Worm (Caenorhabditis elegans) whole organism, L1 larva: ENCODE results near the gene clec-61.
A peak's percentile ranks its signal among the peaks of the same experiment; 100 is the strongest.

Experiments
- C16A3.4 ChIP-seq: fragments of 150-350 bp; optimal IDR thresholded peaks from 2 replicates; lab custom pipeline; 2014; ENCODE audit warnings: missing biosample characterization, missing genetic modification characterization
- F16B12.6 ChIP-seq: fragments of 150-350 bp; optimal IDR thresholded peaks from 2 replicates; lab custom pipeline; 2014; ENCODE audit warnings: missing biosample characterization, missing genetic modification characterization
- aly-2 ChIP-seq: fragments of 150-350 bp; optimal IDR thresholded peaks from 2 replicates; lab custom pipeline; 2014; ENCODE audit warnings: missing biosample characterization, missing genetic modification characterization
- ama-1 ChIP-seq: fragments of 150-350 bp; optimal IDR thresholded peaks from 2 replicates; lab custom pipeline; 2014
- blmp-1 ChIP-seq: fragments of 150-350 bp; optimal IDR thresholded peaks from 2 replicates; lab custom pipeline; 2014; ENCODE audit warnings: missing biosample characterization, missing genetic modification characterization
- ceh-63 ChIP-seq: fragments of 200-800 bp; sonication (Bioruptor generic); optimal IDR thresholded peaks from 2 replicates; lab custom pipeline; 2018; ENCODE audit warnings: mild to moderate bottlenecking, missing genetic modification characterization, missing compliant biosample characterization
- ceh-82 ChIP-seq, 3 experiments: fragments of 150-350 bp in 1 of 3; sonication (generic microtip) in 2 of 3; optimal IDR thresholded peaks; 2 replicates each; lab custom pipeline; 2014 to 2017; ENCODE audit warnings: missing biosample characterization in 3 of 3, missing genetic modification characterization in 3 of 3
- ceh-90 ChIP-seq: sonication (generic microtip); optimal IDR thresholded peaks from 2 replicates; lab custom pipeline; 2016; ENCODE audit warnings: missing genetic modification characterization, missing compliant biosample characterization
- dpl-1 ChIP-seq, 3 experiments: fragments of 150-350 bp in 2 of 3; sonication (generic microtip) in 1 of 3; optimal IDR thresholded peaks; 2 replicates each; lab custom pipeline; 2014 to 2017; ENCODE audit warnings: missing biosample characterization in 3 of 3, missing genetic modification characterization in 3 of 3, missing genetic modification reagents in 3 of 3
- elt-3 ChIP-seq, 6 experiments: fragments of 150-350 bp in 1 of 6; sonication (generic microtip); optimal IDR thresholded peaks; 2 replicates each; lab custom pipeline; 2017 to 2018; ENCODE audit warnings: missing biosample characterization in 6 of 6, missing genetic modification characterization in 6 of 6, inconsistent platforms in 1 of 6
- ets-5 ChIP-seq: fragments of 200-800 bp; sonication (Bioruptor generic); IDR thresholded peaks from 2 replicates; pipeline ENCODE4 v1.3.6; 2022; ENCODE audit warnings: missing genetic modification characterization, missing compliant biosample characterization
- grh-1 ChIP-seq: fragments of 200-800 bp; sonication (Bioruptor generic); IDR thresholded peaks from 2 replicates; pipeline ENCODE4 v1.3.6; 2022; ENCODE audit warnings: missing genetic modification reagents, missing genetic modification characterization, missing compliant biosample characterization
- hlh-17 ChIP-seq: fragments of 200-800 bp; sonication (Bioruptor generic); optimal IDR thresholded peaks from 2 replicates; lab custom pipeline; 2018; ENCODE audit warnings: missing genetic modification characterization, mild to moderate bottlenecking, missing compliant biosample characterization, moderate library complexity, borderline replicate concordance
- hlh-4 ChIP-seq: sonication (generic microtip); optimal IDR thresholded peaks from 2 replicates; lab custom pipeline; 2016; ENCODE audit warnings: mild to moderate bottlenecking, missing genetic modification characterization, missing compliant biosample characterization
- irx-1 ChIP-seq: sonication (generic microtip); optimal IDR thresholded peaks from 2 replicates; lab custom pipeline; 2016; ENCODE audit warnings: missing genetic modification characterization, missing compliant biosample characterization
- isw-1 ChIP-seq: fragments of 200-800 bp; sonication (Bioruptor generic); IDR thresholded peaks from 2 replicates; pipeline ENCODE4 v1.3.6; 2022; ENCODE audit warnings: missing genetic modification characterization, missing compliant biosample characterization
- lin-13 ChIP-seq: fragments of 150-350 bp; optimal IDR thresholded peaks from 2 replicates; lab custom pipeline; 2014; ENCODE audit warnings: missing biosample characterization, missing genetic modification reagents, missing genetic modification characterization
- lin-14 ChIP-seq: fragments of 200-800 bp; sonication (Bioruptor generic); optimal IDR thresholded peaks from 2 replicates; lab custom pipeline; 2018; ENCODE audit warnings: mild to moderate bottlenecking, missing genetic modification characterization, moderate library complexity, missing compliant biosample characterization
- lin-15B ChIP-seq: fragments of 150-350 bp; sonication (generic microtip); optimal IDR thresholded peaks from 3 replicates; lab custom pipeline; 2014; ENCODE audit warnings: missing biosample characterization, missing genetic modification characterization
- lin-35 ChIP-seq, 2 experiments: fragments of 150-350 bp; optimal IDR thresholded peaks; 2 replicates each; lab custom pipeline; 2014; ENCODE audit warnings: missing biosample characterization in 2 of 2, missing genetic modification characterization in 2 of 2, missing genetic modification reagents in 2 of 2
- lir-3 ChIP-seq: sonication (generic microtip); optimal IDR thresholded peaks from 2 replicates; lab custom pipeline; 2016; ENCODE audit warnings: mild to moderate bottlenecking, missing genetic modification characterization, moderate library complexity, missing compliant biosample characterization; ENCODE audit not compliant: poor library complexity
- lsy-2 ChIP-seq, 2 experiments: fragments of 150-350 bp; optimal IDR thresholded peaks; 2 replicates each; lab custom pipeline; 2014; ENCODE audit warnings: missing biosample characterization in 2 of 2, missing genetic modification characterization in 2 of 2
- mab-9 ChIP-seq: fragments of 200-800 bp; sonication (Bioruptor generic); IDR thresholded peaks from 2 replicates; pipeline ENCODE4 v1.3.6; 2022; ENCODE audit warnings: missing genetic modification reagents, missing genetic modification characterization, missing compliant biosample characterization
- mdl-1 ChIP-seq, 2 experiments: fragments of 150-350 bp; optimal IDR thresholded peaks; 2 replicates each; lab custom pipeline; 2014 to 2017; ENCODE audit warnings: missing biosample characterization in 2 of 2, missing genetic modification characterization in 2 of 2, inconsistent platforms in 1 of 2
- mef-2 ChIP-seq: fragments of 150-350 bp; optimal IDR thresholded peaks from 2 replicates; lab custom pipeline; 2014; ENCODE audit warnings: missing biosample characterization, missing genetic modification characterization
- nhr-11 ChIP-seq: fragments of 150-350 bp; optimal IDR thresholded peaks from 2 replicates; lab custom pipeline; 2014; ENCODE audit warnings: missing biosample characterization, missing genetic modification characterization
- nhr-19 ChIP-seq: fragments of 200-800 bp; sonication (Bioruptor generic); conservative IDR thresholded peaks from 2 replicates; pipeline ENCODE4 v1.3.6; 2022; ENCODE audit warnings: missing genetic modification characterization, missing compliant biosample characterization
- nhr-237 ChIP-seq: fragments of 150-350 bp; optimal IDR thresholded peaks from 2 replicates; lab custom pipeline; 2014; ENCODE audit warnings: missing biosample characterization, missing genetic modification characterization
- nhr-28 ChIP-seq: fragments of 150-350 bp; optimal IDR thresholded peaks from 2 replicates; lab custom pipeline; 2014; ENCODE audit warnings: missing biosample characterization, missing genetic modification characterization
- nhr-47 ChIP-seq: sonication (generic microtip); optimal IDR thresholded peaks from 2 replicates; lab custom pipeline; 2016; ENCODE audit warnings: mild to moderate bottlenecking, missing genetic modification characterization, moderate library complexity, missing compliant biosample characterization
- nhr-76 ChIP-seq: sonication (generic microtip); optimal IDR thresholded peaks from 2 replicates; lab custom pipeline; 2017; ENCODE audit warnings: missing biosample characterization, missing genetic modification characterization
- pag-3 ChIP-seq: sonication (generic microtip); optimal IDR thresholded peaks from 2 replicates; lab custom pipeline; 2017; ENCODE audit warnings: missing genetic modification characterization, mild to moderate bottlenecking, missing compliant biosample characterization, antibody characterized with exemption, borderline replicate concordance; ENCODE audit not compliant: insufficient read depth
- pqm-1 ChIP-seq: sonication (generic microtip); optimal IDR thresholded peaks from 3 replicates; lab custom pipeline; 2017; ENCODE audit warnings: missing biosample characterization, missing genetic modification characterization
- rnt-1 ChIP-seq: sonication (generic microtip); optimal IDR thresholded peaks from 2 replicates; lab custom pipeline; 2016; ENCODE audit warnings: mild to moderate bottlenecking, missing genetic modification characterization, moderate library complexity, missing compliant biosample characterization
- snu-23 ChIP-seq: sonication (generic microtip); optimal IDR thresholded peaks from 2 replicates; lab custom pipeline; 2016; ENCODE audit warnings: missing genetic modification characterization, missing compliant biosample characterization
- sox-4 ChIP-seq: sonication (generic microtip); optimal IDR thresholded peaks from 2 replicates; lab custom pipeline; 2016; ENCODE audit warnings: missing genetic modification characterization, missing compliant biosample characterization
- tbx-2 ChIP-seq: sonication (generic microtip); optimal IDR thresholded peaks from 2 replicates; lab custom pipeline; 2016; ENCODE audit warnings: missing genetic modification characterization, missing compliant biosample characterization
- tlp-1 ChIP-seq: fragments of 150-350 bp; optimal IDR thresholded peaks from 2 replicates; lab custom pipeline; 2014; ENCODE audit warnings: missing biosample characterization, missing genetic modification characterization
- unc-130 ChIP-seq: fragments of 150-350 bp; optimal IDR thresholded peaks from 2 replicates; lab custom pipeline; 2017; ENCODE audit warnings: missing biosample characterization, missing genetic modification characterization, inconsistent platforms
- unc-62 ChIP-seq: fragments of 150-350 bp; optimal IDR thresholded peaks from 2 replicates; lab custom pipeline; 2014; ENCODE audit warnings: missing biosample characterization, missing genetic modification reagents, missing genetic modification characterization
- unc-86 ChIP-seq: sonication (generic microtip); optimal IDR thresholded peaks from 2 replicates; lab custom pipeline; 2016; ENCODE audit warnings: missing genetic modification characterization, missing compliant biosample characterization
- vab-15 ChIP-seq: sonication (generic microtip); optimal IDR thresholded peaks from 2 replicates; lab custom pipeline; 2017; ENCODE audit warnings: missing genotype, mild to moderate bottlenecking, missing genetic modification characterization, missing compliant biosample characterization
- xbp-1 ChIP-seq: sonication (generic microtip); optimal IDR thresholded peaks from 2 replicates; lab custom pipeline; 2016; ENCODE audit warnings: missing genetic modification characterization, missing compliant biosample characterization
- zip-4 ChIP-seq: fragments of 200-800 bp; sonication (Bioruptor generic); optimal IDR thresholded peaks from 2 replicates; lab custom pipeline; 2018; ENCODE audit warnings: mild to moderate bottlenecking, missing genetic modification characterization, moderate library complexity, missing compliant biosample characterization
- ztf-4 ChIP-seq: fragments of 150-350 bp; optimal IDR thresholded peaks from 2 replicates; lab custom pipeline; 2014; ENCODE audit warnings: missing biosample characterization, missing genetic modification characterization

Gene clec-61

DNA sequence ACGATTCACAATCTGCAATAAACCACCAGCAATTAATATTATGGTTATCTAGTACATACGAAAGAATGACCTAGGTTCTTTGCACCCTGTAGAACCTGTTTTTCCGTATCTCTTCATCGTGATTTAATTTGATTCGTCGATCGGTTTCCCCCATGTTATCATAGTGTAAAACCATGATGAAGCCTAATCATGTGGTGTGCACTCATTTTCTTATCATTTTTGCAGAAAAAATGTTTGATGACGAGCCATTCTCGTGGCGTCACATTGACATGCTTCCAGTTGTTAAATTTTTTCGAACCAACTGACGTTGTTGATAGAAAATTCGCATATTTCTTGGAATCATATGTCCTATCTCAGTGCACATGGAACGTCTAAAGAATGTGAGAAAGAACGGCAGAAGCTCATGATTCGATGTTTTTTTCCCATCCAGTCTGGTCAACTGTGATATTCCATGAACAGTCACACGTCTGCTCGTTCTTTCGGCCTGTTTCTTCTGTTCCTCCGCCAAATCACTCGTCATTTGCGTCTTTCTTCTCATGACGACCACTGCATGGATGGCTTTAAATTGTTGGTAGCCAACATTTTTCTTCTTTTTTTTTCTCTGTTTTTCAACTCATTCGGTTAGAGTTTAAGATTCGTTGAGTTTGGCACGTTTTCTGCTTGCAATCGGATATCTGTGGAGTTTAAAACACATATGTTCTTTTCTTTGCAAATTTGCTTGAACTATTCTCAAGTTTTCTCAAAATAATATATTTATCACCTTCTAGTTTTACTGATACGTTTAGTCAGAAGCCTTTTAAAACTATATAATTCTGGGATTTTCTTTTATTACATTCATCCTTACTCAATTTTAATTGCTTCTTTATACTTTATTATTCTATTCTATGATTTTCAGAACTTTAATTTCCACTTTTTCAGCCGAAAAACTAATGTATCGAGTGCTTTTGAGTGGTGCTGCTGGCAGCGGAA is 42.7 kb downstream of the clec-61 start, which contains the start of gene ZK673.2 (continued):
- TF ChIP-seq nhr-28 (tag; lab: Kevin White, UChicago) (no peak), mab-9 (GFP tag; lab: Robert Waterston, UW) (no peak), tlp-1 (tag; lab: Kevin White, UChicago) (no peak), xbp-1 (tag; lab: Kevin White, UChicago) (no peak), nhr-47 (tag; lab: Kevin White, UChicago) (no peak), ama-1 (lab: Kevin White, UChicago) (no peak), lin-15B (no peak)

DNA sequence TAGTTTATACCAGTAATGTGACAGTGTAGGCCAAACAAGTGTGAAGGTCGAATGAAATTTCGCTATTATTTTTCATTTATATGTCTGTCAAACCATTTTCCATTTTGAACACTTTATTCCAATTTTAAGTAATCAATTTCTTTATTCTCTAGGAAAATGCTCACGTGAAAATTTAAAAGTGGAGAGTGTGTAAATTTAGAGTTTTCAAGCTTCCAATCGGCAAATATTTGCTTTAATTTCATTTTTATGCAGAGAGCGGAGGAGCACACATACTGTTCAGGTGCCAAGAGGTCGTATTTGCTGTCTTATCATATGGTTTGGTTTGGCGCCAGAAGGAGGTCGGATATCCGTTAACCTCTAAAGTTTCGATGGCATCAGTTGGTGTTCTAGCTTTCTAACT is 43.5 kb downstream of the clec-61 start:
- TF ChIP-seq irx-1 (tag; lab: Kevin White, UChicago) (no peak), rnt-1 (tag; lab: Kevin White, UChicago) (peak; percentile 52), pqm-1 (tag; lab: Kevin White, UChicago) (no peak), grh-1 (GFP tag; lab: Robert Waterston, UW) (no peak), lsy-2 (tag; optimal IDR thresholded peaks at IDR 0.05; lab: Kevin White, UChicago) (no peak), aly-2 (tag; lab: Kevin White, UChicago) (no peak), nhr-237 (tag; lab: Kevin White, UChicago) (no peak), ama-1 (lab: Kevin White, UChicago) (no peak), F16B12.6 (tag; lab: Kevin White, UChicago) (no peak), ceh-63 (GFP tag; lab: Kevin White, UChicago) (no peak), dpl-1 (GFP tag; optimal IDR thresholded peaks at IDR 0.05; lab: Kevin White, UChicago) (peak in 1 of 3 experiments; percentile 20)
- TF ChIP-seq, all 84 proteins: peak for 2

DNA sequence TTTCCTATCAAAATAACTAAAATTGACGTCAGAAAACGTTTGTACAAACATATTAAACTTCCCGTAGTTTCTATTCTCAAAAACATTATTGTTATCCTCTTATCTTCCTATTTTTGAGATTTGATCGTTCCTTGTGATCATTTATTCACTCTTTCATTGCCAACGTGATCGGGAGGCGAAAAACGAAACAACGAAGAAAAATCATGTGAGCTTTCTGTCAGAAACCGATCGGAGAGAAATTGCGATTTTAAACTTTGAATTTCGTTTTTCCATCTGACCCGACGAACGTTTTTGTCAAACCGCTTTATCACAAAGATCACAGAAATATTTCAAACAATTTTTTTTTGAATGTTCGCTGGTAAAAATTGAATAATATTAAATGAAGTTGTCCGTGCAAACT is 44.0 kb downstream of the clec-61 start:
- TF ChIP-seq C16A3.4 (tag; lab: Kevin White, UChicago), result peak; percentile 4
- peak; percentile 78 for TF ChIP-seq snu-23 (GFP tag; lab: Kevin White, UChicago)
- TF ChIP-seq grh-1 (GFP tag; lab: Robert Waterston, UW), result no peak
- TF ChIP-seq xbp-1 (tag; lab: Kevin White, UChicago), result no peak
- no peak for TF ChIP-seq hlh-17
- peak; percentile 3 to 77 for TF ChIP-seq lin-35 (GFP tag; optimal IDR thresholded peaks at IDR 0.05; lab: Kevin White, UChicago)
- TF ChIP-seq hlh-4 (tag; lab: Kevin White, UChicago), result no peak
- TF ChIP-seq tbx-2, result peak; percentile 56
- no peak for TF ChIP-seq ets-5 (GFP tag; lab: Robert Waterston, UW)
- TF ChIP-seq nhr-47 (tag; lab: Kevin White, UChicago), result peak; percentile 11
- no peak for TF ChIP-seq nhr-76 (tag; lab: Kevin White, UChicago)
- TF ChIP-seq dpl-1 (GFP tag; optimal IDR thresholded peaks at IDR 0.05; lab: Kevin White, UChicago), result peak in 2 of 3 experiments; percentile 6 to 42
- peak; percentile 53 for TF ChIP-seq lir-3
- TF ChIP-seq nhr-237 (tag; lab: Kevin White, UChicago), result no peak
- TF ChIP-seq nhr-19 (GFP tag; lab: Robert Waterston, UW), result peak; percentile 85
- TF ChIP-seq ceh-90 (tag; lab: Kevin White, UChicago), result no peak
- TF ChIP-seq unc-62 (GFP tag; lab: Kevin White, UChicago), result no peak
- no peak for TF ChIP-seq mef-2 (tag; lab: Kevin White, UChicago)
- no peak for TF ChIP-seq nhr-28 (tag; lab: Kevin White, UChicago)
- TF ChIP-seq unc-130, result peak; percentile 86
- TF ChIP-seq ceh-63 (GFP tag; lab: Kevin White, UChicago), result no peak
- peak in 1 of 2 experiments; percentile 80 for TF ChIP-seq mdl-1 (tag; optimal IDR thresholded peaks at IDR 0.05; lab: Kevin White, UChicago)
- TF ChIP-seq elt-3 (tag; optimal IDR thresholded peaks at IDR 0.05; lab: Kevin White, UChicago), result peak in 2 of 6 experiments; percentile 31 to 87
- TF ChIP-seq pag-3 (tag; lab: Kevin White, UChicago), result peak; percentile 0
- peak; percentile 92 for TF ChIP-seq blmp-1 (tag; lab: Kevin White, UChicago)
- TF ChIP-seq sox-4 (tag; lab: Kevin White, UChicago), result no peak
- no peak for TF ChIP-seq ceh-82 (tag; optimal IDR thresholded peaks at IDR 0.05; lab: Kevin White, UChicago)
- no peak for TF ChIP-seq unc-86 (tag; lab: Kevin White, UChicago)
- TF ChIP-seq lsy-2 (tag; optimal IDR thresholded peaks at IDR 0.05; lab: Kevin White, UChicago), result peak; percentile 12 to 44
- no peak for TF ChIP-seq isw-1 (GFP tag; lab: Robert Waterston, UW)
- TF ChIP-seq tlp-1 (tag; lab: Kevin White, UChicago), result no peak
- peak; percentile 72 for TF ChIP-seq lin-14 (GFP tag; lab: Kevin White, UChicago)
- no peak for TF ChIP-seq vab-15 (tag; lab: Kevin White, UChicago)
- TF ChIP-seq nhr-11 (tag; lab: Kevin White, UChicago), result no peak
- peak; percentile 61 for TF ChIP-seq ztf-4 (tag; lab: Kevin White, UChicago)
- no peak for TF ChIP-seq zip-4
- peak; percentile 8 for TF ChIP-seq lin-13 (GFP tag; lab: Kevin White, UChicago)
